Fruit fly (Drosophila melanogaster) whole organism, embryonic: ENCODE results near the gene IA-2.

Source experiments
- Atf-2 ChIP-seq: fragments of 200-800 bp; sonication (Bioruptor generic); optimal IDR thresholded peaks from 2 replicates; lab custom pipeline; 2016; ENCODE audit warnings: missing biosample characterization, missing genetic modification characterization
- B-H2 ChIP-seq: fragments of 200-800 bp; sonication (Bioruptor generic); optimal IDR thresholded peaks from 2 replicates; lab custom pipeline; 2018; ENCODE audit warnings: missing biosample characterization, mild to moderate bottlenecking, missing genetic modification characterization
- CG10565 ChIP-seq: fragments of 200-800 bp; sonication (Bioruptor generic); optimal IDR thresholded peaks from 3 replicates; lab custom pipeline; 2016; ENCODE audit warnings: missing biosample characterization, mild to moderate bottlenecking, missing genetic modification characterization
- CG11560 ChIP-seq: fragments of 200-800 bp; sonication (Bioruptor generic); IDR thresholded peaks from 3 replicates; pipeline ENCODE4 v1.3.6; 2022; ENCODE audit warnings: missing biosample characterization, missing genetic modification characterization
- CG12744 ChIP-seq: fragments of 200-800 bp; sonication (Bioruptor generic); optimal IDR thresholded peaks from 2 replicates; lab custom pipeline; 2016; ENCODE audit warnings: missing biosample characterization, missing genetic modification characterization
- CG13296 ChIP-seq: fragments of 200-800 bp; sonication (Bioruptor generic); optimal IDR thresholded peaks from 3 replicates; lab custom pipeline; 2018; ENCODE audit warnings: missing biosample characterization, mild to moderate bottlenecking, missing genetic modification characterization
- CG15073 ChIP-seq: fragments of 200-800 bp; sonication (Bioruptor generic); optimal IDR thresholded peaks from 2 replicates; lab custom pipeline; 2016; ENCODE audit warnings: missing biosample characterization, missing genetic modification characterization
- CG15479 ChIP-seq: fragments of 200-800 bp; sonication (Bioruptor generic); optimal IDR thresholded peaks from 3 replicates; lab custom pipeline; 2019; ENCODE audit warnings: missing biosample characterization, mild to moderate bottlenecking, missing genetic modification characterization, moderate library complexity
- CG15514 ChIP-seq: fragments of 200-800 bp; sonication (Bioruptor generic); optimal IDR thresholded peaks from 3 replicates; lab custom pipeline; 2017; ENCODE audit warnings: missing biosample characterization, missing genetic modification characterization, mild to moderate bottlenecking, moderate library complexity, missing genetic modification reagents
- CG1647 ChIP-seq: fragments of 200-800 bp; sonication (Bioruptor generic); optimal IDR thresholded peaks from 3 replicates; lab custom pipeline; 2016; ENCODE audit warnings: missing biosample characterization, missing genetic modification characterization
- CG17829 ChIP-seq: fragments of 200-800 bp; optimal IDR thresholded peaks from 2 replicates; lab custom pipeline; 2019; ENCODE audit warnings: missing biosample characterization, mild to moderate bottlenecking, missing genetic modification characterization, moderate library complexity
- CG18011 ChIP-seq: fragments of 200-800 bp; sonication (Bioruptor generic); optimal IDR thresholded peaks from 2 replicates; lab custom pipeline; 2017; ENCODE audit warnings: missing biosample characterization, missing genetic modification characterization, mild to moderate bottlenecking, moderate library complexity, missing genotype
- CG2202 ChIP-seq: fragments of 200-800 bp; sonication (Bioruptor generic); optimal IDR thresholded peaks from 2 replicates; lab custom pipeline; 2018; ENCODE audit warnings: missing biosample characterization, mild to moderate bottlenecking, missing genetic modification characterization
- CG32772 ChIP-seq: fragments of 200-800 bp; sonication (Bioruptor generic); IDR thresholded peaks from 2 replicates; pipeline ENCODE4 v1.3.6; 2022; ENCODE audit warnings: missing biosample characterization, missing genetic modification characterization
- CG6689 ChIP-seq: fragments of 200-800 bp; sonication (Bioruptor generic); IDR thresholded peaks from 2 replicates; pipeline ENCODE4 v1.3.6; 2022; ENCODE audit warnings: missing biosample characterization, missing genetic modification characterization
- CG9727 ChIP-seq: fragments of 200-800 bp; sonication (Bioruptor generic); optimal IDR thresholded peaks from 3 replicates; lab custom pipeline; 2017; ENCODE audit warnings: missing biosample characterization, mild to moderate bottlenecking, missing genetic modification characterization
- CG9797 ChIP-seq: fragments of 200-800 bp; sonication (Bioruptor generic); optimal IDR thresholded peaks from 3 replicates; lab custom pipeline; 2018; ENCODE audit warnings: missing biosample characterization, mild to moderate bottlenecking, missing genetic modification characterization
- CHES-1-like ChIP-seq: fragments of 200-800 bp; sonication (Bioruptor generic); optimal IDR thresholded peaks from 2 replicates; lab custom pipeline; 2016; ENCODE audit warnings: missing biosample characterization, missing genetic modification characterization
- CoRest ChIP-seq: fragments of 200-800 bp; sonication (Bioruptor generic); optimal IDR thresholded peaks from 3 replicates; lab custom pipeline; 2018; ENCODE audit warnings: missing biosample characterization, mild to moderate bottlenecking, missing genetic modification characterization, moderate library complexity
- Dbx ChIP-seq: fragments of 200-800 bp; sonication (Bioruptor generic); IDR thresholded peaks from 3 replicates; pipeline ENCODE4 v1.3.6; 2022; ENCODE audit warnings: missing biosample characterization, missing genetic modification characterization
- Elba2 ChIP-seq: fragments of 200-800 bp; sonication (Bioruptor generic); optimal IDR thresholded peaks from 3 replicates; lab custom pipeline; 2016; ENCODE audit warnings: missing biosample characterization, missing genetic modification characterization
- Gsc ChIP-seq: fragments of 200-800 bp; sonication (Bioruptor generic); IDR thresholded peaks from 2 replicates; pipeline ENCODE4 v1.3.6; 2022; ENCODE audit warnings: missing biosample characterization, missing genetic modification characterization
- HLH3B ChIP-seq: fragments of 200-800 bp; sonication (Bioruptor generic); IDR thresholded peaks from 2 replicates; pipeline ENCODE4 v1.3.6; 2022; ENCODE audit warnings: missing biosample characterization, missing genetic modification characterization
- HmgZ ChIP-seq: fragments of 200-800 bp; sonication (Bioruptor generic); optimal IDR thresholded peaks from 2 replicates; lab custom pipeline; 2018; ENCODE audit warnings: missing biosample characterization, mild to moderate bottlenecking, missing genetic modification characterization
- Med ChIP-seq: fragments of 200-800 bp; sonication (Bioruptor generic); peaks from one replicate; lab custom pipeline; 2016; ENCODE audit warnings: missing biosample characterization, missing genetic modification characterization, mild to moderate bottlenecking, inconsistent platforms, moderate library complexity
- NFAT ChIP-seq: fragments of 200-800 bp; sonication (Bioruptor generic); IDR thresholded peaks from 2 replicates; pipeline ENCODE4 v1.3.6; 2022; ENCODE audit warnings: missing biosample characterization, missing genetic modification characterization
- Neu2 ChIP-seq: fragments of 200-800 bp; sonication (Bioruptor generic); optimal IDR thresholded peaks from 3 replicates; lab custom pipeline; 2016; ENCODE audit warnings: missing biosample characterization, missing genetic modification characterization, borderline replicate concordance
- Nf-YB ChIP-seq: fragments of 200-800 bp; sonication (Bioruptor generic); optimal IDR thresholded peaks from 3 replicates; lab custom pipeline; 2019; ENCODE audit warnings: missing biosample characterization, mild to moderate bottlenecking, missing genetic modification characterization, moderate library complexity
- Nf-YC ChIP-seq: fragments of 200-800 bp; optimal IDR thresholded peaks from 3 replicates; lab custom pipeline; 2019; ENCODE audit warnings: missing biosample characterization, mild to moderate bottlenecking, missing genetic modification characterization, moderate library complexity
- Pdp1 ChIP-seq, 2 experiments: fragments of 200-800 bp; sonication (Bioruptor generic); optimal IDR thresholded peaks; 3 replicates each; lab custom pipeline; 2016; ENCODE audit warnings: missing biosample characterization in 2 of 2, missing genetic modification characterization in 2 of 2, mild to moderate bottlenecking in 1 of 2, moderate library complexity in 1 of 2
- Ravus ChIP-seq: fragments of 200-800 bp; sonication (Bioruptor generic); IDR thresholded peaks from 2 replicates; pipeline ENCODE4 v1.3.6; 2022; ENCODE audit warnings: missing biosample characterization, missing genetic modification characterization
- Scr ChIP-seq: fragments of 200-800 bp; sonication (Bioruptor generic); IDR thresholded peaks from 2 replicates; pipeline ENCODE4 v1.3.6; 2022; ENCODE audit warnings: missing biosample characterization, missing genetic modification characterization; ENCODE audit not compliant: partially characterized antibody
- Six4 ChIP-seq: fragments of 200-800 bp; sonication (Bioruptor generic); optimal IDR thresholded peaks from 2 replicates; lab custom pipeline; 2016; ENCODE audit warnings: missing biosample characterization, missing genetic modification characterization
- Stat92E ChIP-seq, 3 experiments: fragments of >200 bp in 2 of 3; fragments of 200-800 bp in 1 of 3; sonication (Bioruptor generic) in 1 of 3; optimal IDR thresholded peaks; 2 replicates each; lab custom pipeline; 2017 to 2019; ENCODE audit warnings: missing biosample characterization in 3 of 3, missing genetic modification characterization in 3 of 3, mild to moderate bottlenecking in 1 of 3, moderate library complexity in 1 of 3
- ap ChIP-seq: fragments of 200-800 bp; sonication (Bioruptor generic); IDR thresholded peaks from 2 replicates; pipeline ENCODE4 v1.3.6; 2022; ENCODE audit warnings: missing biosample characterization, missing genetic modification characterization
- bbx ChIP-seq: fragments of 200-800 bp; sonication (Bioruptor generic); IDR thresholded peaks from 2 replicates; pipeline ENCODE4 v1.3.6; 2022; ENCODE audit warnings: missing biosample characterization, missing genetic modification characterization; ENCODE audit not compliant: partially characterized antibody
- btn ChIP-seq: fragments of 200-800 bp; sonication (Bioruptor generic); optimal IDR thresholded peaks from 2 replicates; lab custom pipeline; 2016; ENCODE audit warnings: missing biosample characterization, missing genetic modification characterization
- ewg ChIP-seq: fragments of 200-800 bp; sonication (Bioruptor generic); optimal IDR thresholded peaks from 3 replicates; lab custom pipeline; 2017; ENCODE audit warnings: mild to moderate bottlenecking, missing biosample characterization, missing genetic modification reagents, missing genetic modification characterization
- gfzf ChIP-seq: fragments of 200-800 bp; sonication (Bioruptor generic); optimal IDR thresholded peaks from 2 replicates; lab custom pipeline; 2016; ENCODE audit warnings: missing biosample characterization, mild to moderate bottlenecking, missing genetic modification characterization, moderate library complexity
- hth ChIP-seq: fragments of >200 bp; optimal IDR thresholded peaks from 2 replicates; lab custom pipeline; 2017; ENCODE audit warnings: inconsistent platforms
- inv ChIP-seq: fragments of 200-800 bp; sonication (Bioruptor generic); IDR thresholded peaks from 2 replicates; pipeline ENCODE4 v1.3.6; 2022; ENCODE audit warnings: missing biosample characterization, missing genetic modification characterization; ENCODE audit not compliant: partially characterized antibody
- org-1 ChIP-seq: fragments of 200-800 bp; sonication (Bioruptor generic); optimal IDR thresholded peaks from 2 replicates; lab custom pipeline; 2017; ENCODE audit warnings: missing biosample characterization, missing genetic modification characterization
- pzg ChIP-seq: fragments of 200-800 bp; sonication (Bioruptor generic); optimal IDR thresholded peaks from 3 replicates; lab custom pipeline; 2018; ENCODE audit warnings: missing biosample characterization, mild to moderate bottlenecking, missing genetic modification characterization, moderate library complexity
- sr ChIP-seq: fragments of 200-800 bp; sonication (Bioruptor generic); IDR thresholded peaks from 3 replicates; pipeline ENCODE4 v1.3.6; 2022; ENCODE audit warnings: missing biosample characterization, missing genetic modification characterization
- stc ChIP-seq: fragments of 200-800 bp; sonication (Bioruptor generic); IDR thresholded peaks from 2 replicates; pipeline ENCODE4 v1.3.6; 2022; ENCODE audit warnings: missing biosample characterization, missing genetic modification characterization
- tap ChIP-seq: fragments of 200-800 bp; optimal IDR thresholded peaks from 3 replicates; lab custom pipeline; 2019; ENCODE audit warnings: missing biosample characterization, mild to moderate bottlenecking, missing genetic modification characterization, moderate library complexity
- tio ChIP-seq: fragments of 200-800 bp; sonication (Bioruptor generic); optimal IDR thresholded peaks from 2 replicates; lab custom pipeline; 2017; ENCODE audit warnings: missing biosample characterization, missing genetic modification characterization, inconsistent platforms
- toy ChIP-seq: fragments of 200-800 bp; sonication (Bioruptor generic); IDR thresholded peaks from 2 replicates; pipeline ENCODE4 v1.3.6; 2022; ENCODE audit warnings: missing biosample characterization, missing genetic modification characterization
- tx ChIP-seq: fragments of 200-800 bp; sonication (Bioruptor generic); optimal IDR thresholded peaks from 2 replicates; lab custom pipeline; 2016; ENCODE audit warnings: missing biosample characterization, missing genetic modification characterization
- unc-4 ChIP-seq: fragments of 200-800 bp; sonication (Bioruptor generic); IDR thresholded peaks from 2 replicates; pipeline ENCODE4 v1.3.6; 2022; ENCODE audit warnings: missing biosample characterization, missing genetic modification characterization; ENCODE audit not compliant: partially characterized antibody

Gene IA-2

DNA sequence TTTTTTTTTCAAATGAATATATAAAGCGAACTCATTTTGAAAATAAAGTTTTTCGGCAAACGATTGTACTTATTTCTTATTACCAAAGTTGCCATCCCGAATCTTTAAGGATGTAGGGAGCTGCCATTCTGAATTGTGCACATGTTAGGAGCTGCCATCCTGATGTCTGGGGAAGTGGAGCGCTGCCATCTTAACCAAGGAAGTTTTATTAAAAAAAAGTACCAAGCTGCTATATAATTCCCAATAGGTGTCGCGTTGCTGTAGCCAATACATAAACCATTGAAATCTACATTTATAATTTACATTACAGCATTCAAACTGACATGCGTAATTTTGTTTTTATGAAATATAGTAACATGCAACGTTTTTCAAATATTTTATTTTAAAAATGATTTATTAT lies 41.3 kb downstream of the IA-2 start (continued):
- TF ChIP-seq Elba2 (GFP tag; lab: Kevin White, UChicago): no peak
- TF ChIP-seq CG6689 (GFP tag; lab: Robert Waterston, UW): no peak
- TF ChIP-seq Nf-YC (tag; lab: Kevin White, UChicago): no peak
- TF ChIP-seq unc-4 (GFP tag; lab: Robert Waterston, UW): no peak
- TF ChIP-seq CG9797 (GFP tag; lab: Kevin White, UChicago): no peak
- TF ChIP-seq inv (GFP tag; lab: Robert Waterston, UW): no peak
- TF ChIP-seq CG17829: no peak
- no peak for TF ChIP-seq Scr (GFP tag; lab: Robert Waterston, UW)
- no peak for TF ChIP-seq CG15073
- no peak for TF ChIP-seq CG12744 (GFP tag; lab: Kevin White, UChicago)
- TF ChIP-seq CG15514 (GFP tag; lab: Kevin White, UChicago): no peak
- no peak for TF ChIP-seq toy (GFP tag; lab: Robert Waterston, UW)

DNA sequence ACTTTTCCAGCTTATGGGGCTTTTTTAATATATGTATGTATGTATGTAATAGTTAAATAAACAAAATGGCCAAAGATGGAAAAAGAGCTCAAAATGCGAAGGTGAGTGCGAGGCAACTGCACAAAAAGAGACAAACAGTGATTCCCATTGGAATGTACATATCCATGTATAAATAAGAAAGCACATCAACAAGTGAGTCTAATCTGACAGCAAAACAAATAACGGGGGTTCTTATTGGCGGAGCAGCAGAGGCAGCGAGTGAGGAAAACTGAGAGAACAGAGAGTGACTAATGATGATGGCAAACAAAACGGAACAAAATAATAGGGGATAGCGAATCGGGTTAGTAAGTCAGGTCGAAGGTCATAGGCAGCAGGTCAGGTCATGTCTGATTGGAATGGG lies 73.7 kb downstream of the IA-2 start:
- TF ChIP-seq bbx (no peak), NFAT (no peak), CG2202 (peak; percentile 69), Ravus (no peak), CG32772 (GFP tag; lab: Robert Waterston, UW) (no peak), CG18011 (GFP tag; lab: Kevin White, UChicago) (no peak), Six4 (GFP tag; lab: Kevin White, UChicago) (peak; percentile 30), CG1647 (GFP tag; lab: Kevin White, UChicago) (no peak), gfzf (GFP tag; lab: Kevin White, UChicago) (no peak), HmgZ (tag; lab: Kevin White, UChicago) (no peak), tap (tag; lab: Kevin White, UChicago) (no peak), tio (GFP tag; lab: Kevin White, UChicago) (no peak), CG13296 (GFP tag; lab: Kevin White, UChicago) (no peak), CoRest (tag; lab: Kevin White, UChicago) (no peak), sr (no peak), CG10565 (GFP tag; lab: Kevin White, UChicago) (no peak), Atf-2 (GFP tag; lab: Kevin White, UChicago) (no peak), CG15479 (GFP tag; lab: Kevin White, UChicago) (no peak), pzg (no peak), tx (no peak), Neu2 (GFP tag; lab: Kevin White, UChicago) (no peak), stc (GFP tag; lab: Robert Waterston, UW) (0 out of 2 replicates have a peak, but pooled peaks have one; percentile 8), Dbx (GFP tag; lab: Robert Waterston, UW) (no peak), CHES-1-like (GFP tag; lab: Kevin White, UChicago) (peak; percentile 35), B-H2 (GFP tag; lab: Kevin White, UChicago) (no peak), CG9727 (GFP tag; lab: Kevin White, UChicago) (peak; percentile 47), hth (lab: Kevin White, UChicago) (no peak), btn (no peak), ap (GFP tag; lab: Robert Waterston, UW) (no peak), Nf-YB (peak; percentile 46), Med (peak; percentile 74), HLH3B (GFP tag; lab: Robert Waterston, UW) (peak; percentile 27; the same call in 1 of the 2 replicates), ewg (GFP tag; lab: Kevin White, UChicago) (peak; percentile 2), Pdp1 (GFP tag; optimal IDR thresholded peaks at IDR 0.05; lab: Kevin White, UChicago) (peak in 1 of 2 experiments; percentile 32), CG11560 (tag; lab: Robert Waterston, UW) (no peak), Gsc (no peak), Stat92E (GFP tag; optimal IDR thresholded peaks at IDR 0.05; lab: Kevin White, UChicago) (no peak), org-1 (GFP tag; lab: Kevin White, UChicago) (peak; percentile 36)
